Worm (Caenorhabditis elegans) whole organism, young adult: Measurements from ENCODE around the gene B0554.2.

Experiments
- C17E4.6 ChIP-seq: fragments of 200-800 bp; sonication (Bioruptor generic); IDR thresholded peaks from 2 replicates; pipeline ENCODE4 v1.3.6; 2022; ENCODE audit warnings: missing genetic modification reagents, missing genetic modification characterization, missing compliant biosample characterization
- F22D6.2 ChIP-seq: sonication (generic microtip); optimal IDR thresholded peaks from 2 replicates; lab custom pipeline; 2016; ENCODE audit warnings: mild to moderate bottlenecking, missing genetic modification characterization, missing compliant biosample characterization
- F37B4.10 ChIP-seq: fragments of 200-800 bp; sonication (Bioruptor generic); IDR thresholded peaks from 2 replicates; pipeline ENCODE4 v1.3.6; 2022; ENCODE audit warnings: missing genetic modification characterization, missing compliant biosample characterization
- F55B11.4 ChIP-seq: sonication (generic microtip); optimal IDR thresholded peaks from 2 replicates; lab custom pipeline; 2016; ENCODE audit warnings: missing compliant biosample characterization, missing genetic modification characterization, borderline replicate concordance; ENCODE audit not compliant: insufficient read depth
- T26A5.8 ChIP-seq: sonication (generic microtip); optimal IDR thresholded peaks from 2 replicates; lab custom pipeline; 2016; ENCODE audit warnings: missing genetic modification characterization, missing compliant biosample characterization
- aptf-3 ChIP-seq: fragments of 200-800 bp; sonication (Bioruptor generic); IDR thresholded peaks from 2 replicates; pipeline ENCODE4 v1.3.6; 2022; ENCODE audit warnings: missing genetic modification characterization, missing compliant biosample characterization
- atf-7 ChIP-seq: sonication (generic microtip); optimal IDR thresholded peaks from 2 replicates; lab custom pipeline; 2017; ENCODE audit warnings: mild to moderate bottlenecking, missing genetic modification characterization, missing compliant biosample characterization
- attf-3 ChIP-seq: fragments of 200-800 bp; sonication (Bioruptor generic); conservative IDR thresholded peaks from 2 replicates; pipeline ENCODE4 v1.3.6; 2022; ENCODE audit warnings: missing genetic modification reagents, missing genetic modification characterization, missing compliant biosample characterization
- ccch-3 ChIP-seq: fragments of 200-800 bp; sonication (Bioruptor generic); optimal IDR thresholded peaks from 2 replicates; lab custom pipeline; 2018; ENCODE audit warnings: mild to moderate bottlenecking, missing genetic modification characterization, missing compliant biosample characterization
- cebp-1 ChIP-seq, 2 experiments: fragments of 200-800 bp in 1 of 2; sonication (Bioruptor generic) in 1 of 2; sonication (generic microtip) in 1 of 2; IDR thresholded peaks in 1 of 2; optimal IDR thresholded peaks in 1 of 2; 2 replicates each; pipeline versions ENCODE4 v1.3.6 to Lab custom; 2017 to 2022; ENCODE audit warnings: missing compliant biosample characterization in 2 of 2, missing genetic modification characterization in 2 of 2, mild to moderate bottlenecking in 1 of 2, missing genetic modification reagents in 1 of 2, moderate library complexity in 1 of 2
- cebp-2 ChIP-seq: fragments of 200-800 bp; sonication (Bioruptor generic); IDR thresholded peaks from 2 replicates; pipeline ENCODE4 v1.3.6; 2022; ENCODE audit warnings: missing genetic modification characterization, missing compliant biosample characterization
- efl-1 ChIP-seq: fragments of 150-350 bp; optimal IDR thresholded peaks from 2 replicates; lab custom pipeline; 2014; ENCODE audit warnings: missing biosample characterization, missing genetic modification reagents, missing genetic modification characterization
- gei-17 ChIP-seq: fragments of 200-800 bp; sonication (Bioruptor generic); optimal IDR thresholded peaks from 2 replicates; lab custom pipeline; 2018; ENCODE audit warnings: mild to moderate bottlenecking, missing genetic modification characterization, missing compliant biosample characterization
- lir-1 ChIP-seq: fragments of 200-800 bp; sonication (Bioruptor generic); conservative IDR thresholded peaks from 2 replicates; pipeline ENCODE4 v1.3.6; 2022; ENCODE audit warnings: missing genetic modification reagents, missing genetic modification characterization, missing compliant biosample characterization
- nfya-1 ChIP-seq: sonication (generic microtip); optimal IDR thresholded peaks from 2 replicates; lab custom pipeline; 2017; ENCODE audit warnings: antibody characterized with exemption, missing compliant biosample characterization, missing genetic modification characterization, borderline replicate concordance; ENCODE audit not compliant: insufficient read depth
- nfyb-1 ChIP-seq: fragments of 200-800 bp; sonication (Bioruptor generic); IDR thresholded peaks from 2 replicates; pipeline ENCODE4 v1.3.6; 2022; ENCODE audit warnings: missing genetic modification reagents, missing genetic modification characterization, missing compliant biosample characterization
- nhr-80 ChIP-seq: sonication (generic microtip); optimal IDR thresholded peaks from 2 replicates; lab custom pipeline; 2016; ENCODE audit warnings: missing genetic modification characterization, missing compliant biosample characterization
- rpc-1 ChIP-seq, 2 experiments: fragments of 150-350 bp in 1 of 2; sonication (generic microtip) in 1 of 2; optimal IDR thresholded peaks; 2 replicates each; lab custom pipeline; 2014 to 2018; ENCODE audit warnings: missing biosample characterization in 1 of 2, missing genetic modification characterization in 1 of 2, missing genetic modification reagents in 1 of 2, missing genotype in 1 of 2
- sptf-2 ChIP-seq: fragments of 200-800 bp; sonication (Bioruptor generic); optimal IDR thresholded peaks from 2 replicates; lab custom pipeline; 2018; ENCODE audit warnings: mild to moderate bottlenecking, missing genetic modification characterization, missing compliant biosample characterization
- tbp1 ChIP-seq: fragments of 200-800 bp; sonication (Bioruptor generic); optimal IDR thresholded peaks from 2 replicates; lab custom pipeline; 2018; ENCODE audit warnings: mild to moderate bottlenecking, missing genetic modification characterization, missing compliant biosample characterization
- tbx-9 ChIP-seq: sonication (generic microtip); optimal IDR thresholded peaks from 2 replicates; lab custom pipeline; 2016; ENCODE audit warnings: borderline replicate concordance, missing genetic modification characterization, inconsistent platforms, missing compliant biosample characterization
- unc-62 ChIP-seq: fragments of 150-350 bp; optimal IDR thresholded peaks from 2 replicates; lab custom pipeline; 2014; ENCODE audit warnings: missing biosample characterization, missing genetic modification reagents, missing genetic modification characterization
- ztf-28 ChIP-seq: fragments of 200-800 bp; sonication (Bioruptor generic); IDR thresholded peaks from 2 replicates; pipeline ENCODE4 v1.3.6; 2022; ENCODE audit warnings: missing genetic modification reagents, missing genetic modification characterization, missing compliant biosample characterization
- ztf-6 ChIP-seq: fragments of 200-800 bp; sonication (Bioruptor generic); IDR thresholded peaks from 2 replicates; pipeline ENCODE4 v1.3.6; 2022; ENCODE audit warnings: missing genetic modification reagents, missing genetic modification characterization, missing compliant biosample characterization

The B0554.2 gene

DNA sequence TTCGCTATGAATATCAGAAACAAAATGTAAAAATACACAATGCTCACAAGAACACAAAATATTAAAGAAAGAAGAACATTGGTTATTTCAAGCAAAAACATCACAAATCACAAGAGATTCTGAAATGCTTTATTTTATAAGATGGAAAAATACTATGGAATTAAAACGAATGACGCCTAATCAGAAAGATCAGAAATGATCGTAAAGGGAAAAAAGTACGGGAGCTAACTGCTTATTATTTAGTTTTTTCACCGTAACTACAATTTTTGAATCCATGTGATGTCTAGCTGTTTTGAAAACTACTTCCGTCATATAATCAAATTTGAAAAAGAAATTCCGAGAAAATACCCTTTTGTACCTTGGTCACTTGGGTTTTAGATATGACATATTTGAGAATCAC, 34.5 kb downstream of the B0554.2 start, which contains the start of gene srbc-57 (continued):
- no peak for TF ChIP-seq unc-62 (GFP tag; lab: Kevin White, UChicago)
- no peak for TF ChIP-seq tbp1 (GFP tag; lab: Kevin White, UChicago)

DNA sequence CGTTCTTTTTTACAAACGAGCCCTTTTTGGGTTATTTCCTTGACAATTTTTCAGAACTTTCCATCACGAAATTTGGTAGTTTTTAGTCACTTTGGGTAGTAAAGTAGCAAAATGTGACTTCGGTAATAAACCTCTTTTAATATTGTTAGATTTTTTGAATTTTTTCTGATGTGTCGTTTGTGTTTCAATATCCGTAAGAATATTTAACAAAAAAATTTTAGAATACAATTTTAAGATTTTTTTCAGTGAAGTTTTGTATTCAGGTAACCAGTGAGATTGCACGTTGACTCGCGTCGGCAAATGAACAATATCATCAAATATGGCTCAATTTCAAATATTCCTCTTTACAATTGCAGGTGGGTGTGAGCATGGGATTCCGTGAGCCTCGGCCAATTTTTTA, 38.6 kb downstream of the B0554.2 start, which contains the start of gene srt-31:
srt-31 (plus strand) TSS at position 301 of the 400 bp plus-strand sequence.
- TF ChIP-seq efl-1 = no peak
- TF ChIP-seq ccch-3 (GFP tag; lab: Kevin White, UChicago) = no peak
- no peak for TF ChIP-seq ztf-6
- no peak for TF ChIP-seq lir-1 (GFP tag; lab: Robert Waterston, UW)
- no peak for TF ChIP-seq sptf-2 (GFP tag; lab: Kevin White, UChicago)
- TF ChIP-seq ztf-28 = no peak
- no peak for TF ChIP-seq C17E4.6 (GFP tag; lab: Robert Waterston, UW)
- no peak for TF ChIP-seq F55B11.4
- no peak for TF ChIP-seq cebp-2 (GFP tag; lab: Robert Waterston, UW)
- TF ChIP-seq, all 124 proteins: peak for 0

DNA sequence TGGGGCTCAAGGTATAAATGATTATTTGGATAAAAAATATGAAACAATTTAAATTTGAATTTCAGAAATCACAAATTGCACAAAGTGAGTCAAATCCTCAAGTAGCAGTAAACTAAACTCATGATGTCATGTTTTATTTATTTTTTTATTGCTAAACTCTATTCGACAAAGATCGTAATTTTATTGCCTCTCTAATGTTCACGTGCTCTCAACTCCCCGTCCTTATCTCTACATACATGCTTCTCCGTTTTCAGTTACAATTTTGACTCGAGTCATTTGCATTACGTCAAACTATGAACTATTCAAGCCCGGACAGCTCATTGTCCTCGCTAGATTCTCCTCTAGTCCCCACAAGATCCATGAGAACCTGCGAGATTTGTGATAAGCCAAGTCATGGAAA, 40.5 kb downstream of the B0554.2 start, which contains the start of gene nhr-99:
nhr-99 (plus strand) TSS at position 263 of the 400 bp plus-strand sequence.
- TF ChIP-seq T26A5.8 (tag; lab: Kevin White, UChicago) (no peak), cebp-2 (GFP tag; lab: Robert Waterston, UW) (no peak), gei-17 (no peak), atf-7 (peak; percentile 46), tbx-9 (no peak), nfyb-1 (GFP tag; lab: Robert Waterston, UW) (no peak), nhr-80 (tag; lab: Kevin White, UChicago) (peak; percentile 59), aptf-3 (no peak)

DNA sequence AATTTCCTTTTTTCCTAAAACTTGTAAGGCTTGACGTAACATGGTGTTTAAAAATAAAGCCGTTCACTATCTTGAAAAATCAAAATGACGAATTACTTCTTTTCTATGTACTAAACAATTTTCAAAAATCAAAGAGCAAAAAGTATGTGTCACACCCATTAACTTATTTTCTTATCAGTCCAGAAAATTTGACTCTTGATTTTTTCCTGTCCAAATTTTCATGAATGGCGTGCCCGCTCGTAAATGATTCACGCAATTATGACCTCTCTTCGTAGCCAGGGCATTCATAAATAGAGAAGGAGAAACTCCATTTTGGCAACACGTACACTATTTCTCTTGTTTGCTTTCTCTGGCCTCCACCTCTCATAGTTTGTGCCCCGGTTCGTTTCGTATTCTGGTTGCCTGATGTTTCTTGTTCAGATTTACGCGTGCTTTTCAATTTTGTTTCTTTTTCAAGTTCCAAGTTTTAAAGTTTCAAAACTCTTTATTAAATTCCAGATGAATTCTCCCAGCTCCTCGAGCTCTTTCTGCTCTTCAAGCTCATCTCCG, 43.7 kb downstream of the B0554.2 start, which contains the start of gene nhr-55:
nhr-55 (plus strand) TSS at position 499 of the 549 bp plus-strand sequence.
- TF ChIP-seq cebp-1 (GFP tag; IDR thresholded peaks at IDR 0.05; lab: Robert Waterston, UW) (no peak), cebp-1 (tag; optimal IDR thresholded peaks at IDR 0.05; lab: Kevin White, UChicago) (peak; percentile 3), nhr-80 (tag; lab: Kevin White, UChicago) (peak; percentile 63), nfya-1 (tag; lab: Kevin White, UChicago) (no peak)

DNA sequence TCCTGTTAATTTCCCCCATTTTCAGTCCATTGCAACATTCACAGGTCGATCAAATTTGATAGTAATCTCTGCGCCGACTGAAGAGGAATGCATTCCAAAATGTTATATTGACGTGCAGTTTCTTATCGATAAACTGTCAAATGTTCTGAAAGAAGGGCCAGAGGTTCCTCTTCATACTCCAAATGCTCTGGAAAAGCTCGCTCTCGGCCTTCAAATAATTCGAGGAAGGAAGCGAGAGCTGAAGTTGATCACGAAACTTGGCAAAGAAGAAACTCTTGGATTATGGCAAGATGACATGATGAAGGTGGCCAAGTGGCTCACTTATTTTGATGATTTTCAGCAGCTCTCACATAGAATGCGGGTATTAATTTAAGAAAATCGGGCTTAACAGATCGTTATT, 45.0 kb downstream of the B0554.2 start:
- TF ChIP-seq F37B4.10 (GFP tag; lab: Robert Waterston, UW) (no peak), nhr-80 (tag; lab: Kevin White, UChicago) (peak; percentile 30)

DNA sequence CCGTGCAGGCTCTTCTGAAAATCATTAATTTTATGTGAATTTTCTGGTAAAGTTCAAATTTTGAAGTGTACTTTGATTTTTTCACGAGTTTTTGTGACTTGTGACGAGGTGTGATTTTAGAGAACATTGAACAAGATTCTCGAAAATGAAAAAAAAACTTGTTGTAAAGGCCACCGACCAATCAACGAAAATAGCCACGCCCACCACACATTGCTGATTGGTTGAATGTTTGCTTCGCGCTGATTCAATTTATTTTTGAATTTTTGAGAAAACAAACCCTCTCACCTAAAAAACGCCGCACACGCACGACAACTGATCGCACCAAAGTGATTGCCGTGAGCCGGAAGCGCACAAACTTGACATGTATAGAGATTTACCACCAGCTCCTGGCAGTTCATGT, 48.9 kb downstream of the B0554.2 start:
- TF ChIP-seq attf-3 (GFP tag; lab: Robert Waterston, UW) (no peak), nfyb-1 (GFP tag; lab: Robert Waterston, UW) (peak; percentile 91), rpc-1 (optimal IDR thresholded peaks at IDR 0.05; lab: Kevin White, UChicago) (no peak), rpc-1 (tag; optimal IDR thresholded peaks at IDR 0.05; lab: Kevin White, UChicago) (no peak)

DNA sequence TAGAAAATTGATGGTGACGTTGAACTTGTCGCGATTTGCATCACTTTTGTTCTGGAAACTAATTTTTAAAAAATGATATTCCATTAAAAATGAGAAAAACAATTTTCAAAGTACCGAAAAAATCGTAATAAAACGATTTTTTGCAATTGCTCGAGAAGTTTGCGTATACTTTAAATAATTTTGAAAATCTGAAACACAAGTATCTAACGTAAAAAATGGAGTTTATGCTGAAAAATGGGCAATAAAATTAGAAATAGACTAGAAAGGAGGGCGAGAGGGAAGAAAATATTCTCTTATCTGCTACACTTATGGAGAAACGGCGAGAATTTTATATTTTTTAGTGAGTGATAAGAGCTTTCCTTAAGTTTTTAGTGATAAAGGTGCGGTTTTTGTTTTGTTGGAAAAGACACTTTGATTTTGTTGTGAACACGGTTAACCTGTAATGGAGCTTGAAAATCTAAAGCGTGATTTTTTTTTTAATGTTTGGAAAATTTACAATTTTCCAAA, 49.3 kb downstream of the B0554.2 start, which contains the start of gene nhr-130:
nhr-130 (minus strand) TSS at position 51 of the 507 bp plus-strand sequence.
- peak; percentile 42 for TF ChIP-seq nhr-80 (tag; lab: Kevin White, UChicago)
- no peak for TF ChIP-seq F22D6.2 (tag; lab: Kevin White, UChicago)
